Worm (Caenorhabditis elegans): ENCODE measurements around the gene K02E10.4.

K02E10.4 gene

DNA sequence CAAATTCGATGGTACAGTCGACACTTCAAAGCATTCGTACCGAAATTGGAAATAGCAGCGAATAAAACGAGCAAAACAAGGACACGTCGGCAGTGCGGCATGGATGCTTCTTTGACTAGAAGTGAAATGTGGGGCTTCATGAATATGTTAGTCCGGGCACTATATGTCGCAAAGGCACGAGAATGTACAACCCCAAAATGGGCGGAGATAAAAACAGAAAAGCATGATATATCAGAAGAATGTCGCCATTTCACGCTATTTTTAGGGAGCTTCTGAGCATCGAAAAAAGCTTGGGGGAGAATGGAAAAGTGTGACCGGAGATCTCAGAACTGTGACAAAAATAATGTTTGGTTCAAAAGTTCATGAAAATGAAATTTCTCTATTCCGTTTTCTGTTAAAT, 39.8 kb upstream of the K02E10.4 start, which contains the start of gene T07D1.3:
Gene T07D1.3, minus strand, starts transcription at position 101 of the 400 bp plus-strand sequence.
- TF ChIP-seq daf-12 (tag; optimal IDR thresholded peaks at IDR 0.05) (no peak), elt-3 (tag; optimal IDR thresholded peaks at IDR 0.05) (no peak), ama-1 (optimal IDR thresholded peaks at IDR 0.05) (no peak), nhr-23 (tag; optimal IDR thresholded peaks at IDR 0.05) (no peak), unc-39 (tag; optimal IDR thresholded peaks at IDR 0.05) (no peak), zag-1 (tag; optimal IDR thresholded peaks at IDR 0.05) (no peak), mml-1 (tag; optimal IDR thresholded peaks at IDR 0.05) (no peak), sea-2 (GFP tag; optimal IDR thresholded peaks at IDR 0.05) (no peak), nhr-67 (tag; optimal IDR thresholded peaks at IDR 0.05) (no peak), aly-2 (tag; optimal IDR thresholded peaks at IDR 0.05) (no peak), unc-62 (GFP tag; optimal IDR thresholded peaks at IDR 0.05) (no peak), eor-1 (tag; optimal IDR thresholded peaks at IDR 0.05) (no peak), pqm-1 (tag; optimal IDR thresholded peaks at IDR 0.05) (no peak), ceh-16 (tag; optimal IDR thresholded peaks at IDR 0.05) (no peak), elt-1 (tag; optimal IDR thresholded peaks at IDR 0.05) (no peak), fkh-2 (tag; optimal IDR thresholded peaks at IDR 0.05) (no peak), lin-15B (tag; optimal IDR thresholded peaks at IDR 0.05) (no peak), ceh-82 (tag; optimal IDR thresholded peaks at IDR 0.05) (no peak)

ce11 chrX:2446185-2446584, 36.9 kb upstream of the K02E10.4 start:
- TF ChIP-seq aly-2 (tag; optimal IDR thresholded peaks at IDR 0.05) (no peak), snpc-4 (tag; optimal IDR thresholded peaks at IDR 0.05) (no peak), ceh-28 (tag; optimal IDR thresholded peaks at IDR 0.05) (no peak), R02D3.7 (tag; optimal IDR thresholded peaks at IDR 0.05) (no peak), pha-4 (tag; optimal IDR thresholded peaks at IDR 0.05) (no peak), zag-1 (tag; optimal IDR thresholded peaks at IDR 0.05) (no peak), eor-1 (tag; optimal IDR thresholded peaks at IDR 0.05) (no peak), daf-12 (tag; optimal IDR thresholded peaks at IDR 0.05) (no peak), unc-39 (tag; optimal IDR thresholded peaks at IDR 0.05) (no peak), fos-1 (tag; optimal IDR thresholded peaks at IDR 0.05) (no peak), nhr-76 (tag; optimal IDR thresholded peaks at IDR 0.05) (no peak), lin-15B (tag; optimal IDR thresholded peaks at IDR 0.05) (no peak), nhr-12 (tag; optimal IDR thresholded peaks at IDR 0.05) (no peak), nhr-23 (tag; optimal IDR thresholded peaks at IDR 0.05) (no peak), mdl-1 (tag; optimal IDR thresholded peaks at IDR 0.05) (no peak), jun-1 (tag; optimal IDR thresholded peaks at IDR 0.05) (no peak), nhr-28 (tag; optimal IDR thresholded peaks at IDR 0.05) (no peak), lin-39 (tag; optimal IDR thresholded peaks at IDR 0.05) (no peak), egl-27 (tag; optimal IDR thresholded peaks at IDR 0.05) (no peak), hmg-11 (tag; optimal IDR thresholded peaks at IDR 0.05) (no peak)

DNA sequence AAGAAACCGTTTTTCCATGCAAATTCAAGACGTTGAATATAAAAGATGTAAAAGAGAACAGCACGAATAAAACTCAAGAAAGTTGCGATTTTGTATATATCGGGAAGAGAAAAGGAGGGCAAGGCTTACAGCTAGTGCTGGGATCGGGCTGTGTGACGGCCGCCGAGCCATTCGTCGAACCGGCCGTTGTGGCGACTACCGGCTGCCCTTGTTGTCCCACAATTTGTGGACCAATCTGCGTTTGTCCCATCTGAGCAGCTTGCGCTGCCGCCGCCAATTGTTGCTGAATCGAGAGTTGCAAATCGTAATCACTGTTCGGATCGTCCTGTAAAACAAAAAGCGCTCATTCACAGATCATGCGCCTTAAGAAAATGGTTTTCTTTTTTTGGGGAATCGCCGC, 35.8 kb upstream of the K02E10.4 start:
- TF ChIP-seq ztf-4 (tag; optimal IDR thresholded peaks at IDR 0.05) (no peak), nhr-23 (tag; optimal IDR thresholded peaks at IDR 0.05) (no peak), nhr-43 (tag; optimal IDR thresholded peaks at IDR 0.05; ENCODE audit: poor library complexity, severe bottlenecking) (no peak), tbx-2 (tag; optimal IDR thresholded peaks at IDR 0.05) (no peak), nhr-28 (tag; optimal IDR thresholded peaks at IDR 0.05) (no peak), eor-1 (tag; optimal IDR thresholded peaks at IDR 0.05) (no peak), nfya-1 (tag; optimal IDR thresholded peaks at IDR 0.05; ENCODE audit: insufficient read depth) (no peak), lin-39 (tag; optimal IDR thresholded peaks at IDR 0.05) (no peak), nhr-76 (tag; optimal IDR thresholded peaks at IDR 0.05) (no peak), nhr-237 (tag; optimal IDR thresholded peaks at IDR 0.05) (no peak), unc-62 (GFP tag; optimal IDR thresholded peaks at IDR 0.05) (no peak), pha-4 (tag; optimal IDR thresholded peaks at IDR 0.05) (no peak), fkh-2 (tag; optimal IDR thresholded peaks at IDR 0.05) (no peak), snpc-4 (tag; optimal IDR thresholded peaks at IDR 0.05) (no peak), nhr-25 (tag; optimal IDR thresholded peaks at IDR 0.05) (no peak), nhr-12 (tag; optimal IDR thresholded peaks at IDR 0.05) (no peak), sea-2 (GFP tag; optimal IDR thresholded peaks at IDR 0.05) (no peak)

- TF ChIP-seq fkh-2 (tag; optimal IDR thresholded peaks at IDR 0.05) (no peak), hmg-11 (tag; optimal IDR thresholded peaks at IDR 0.05) (no peak), pha-4 (tag; optimal IDR thresholded peaks at IDR 0.05) (no peak), nhr-28 (tag; optimal IDR thresholded peaks at IDR 0.05) (no peak)
These were observed 32.1 kb upstream of the K02E10.4 start for ce11 chrX:2450994-2451393.

All from whole organism, L3 larva.